Worm (Caenorhabditis elegans) whole organism, L2 larva: ENCODE measurements around the gene ZK1098.3.

ENCODE experiments used
- ZK546.5 ChIP-seq: sonication (generic microtip); optimal IDR thresholded peaks from 2 replicates; lab custom pipeline; 2017; ENCODE audit warnings: missing biosample characterization, missing genetic modification characterization
- lsy-2 ChIP-seq, 2 experiments: fragments of 150-350 bp in 1 of 2; sonication (generic microtip) in 1 of 2; optimal IDR thresholded peaks; 2 replicates each; lab custom pipeline; 2014 to 2017; ENCODE audit warnings: missing biosample characterization in 2 of 2, missing genetic modification characterization in 2 of 2
- nhr-12 ChIP-seq: fragments of 150-350 bp; optimal IDR thresholded peaks from 2 replicates; lab custom pipeline; 2014; ENCODE audit warnings: missing biosample characterization, missing genetic modification characterization
- unc-39 ChIP-seq: fragments of 150-350 bp; optimal IDR thresholded peaks from 2 replicates; lab custom pipeline; 2014; ENCODE audit warnings: missing biosample characterization, missing genetic modification characterization
- zag-1 ChIP-seq: fragments of 150-350 bp; optimal IDR thresholded peaks from 2 replicates; lab custom pipeline; 2014; ENCODE audit warnings: missing biosample characterization, missing genetic modification characterization
- ztf-11 ChIP-seq: sonication (generic microtip); optimal IDR thresholded peaks from 2 replicates; lab custom pipeline; 2017; ENCODE audit warnings: missing biosample characterization, missing genetic modification characterization
- ztf-4 ChIP-seq: fragments of 150-350 bp; optimal IDR thresholded peaks from 2 replicates; lab custom pipeline; 2014; ENCODE audit warnings: missing biosample characterization, missing genetic modification characterization

DNA sequence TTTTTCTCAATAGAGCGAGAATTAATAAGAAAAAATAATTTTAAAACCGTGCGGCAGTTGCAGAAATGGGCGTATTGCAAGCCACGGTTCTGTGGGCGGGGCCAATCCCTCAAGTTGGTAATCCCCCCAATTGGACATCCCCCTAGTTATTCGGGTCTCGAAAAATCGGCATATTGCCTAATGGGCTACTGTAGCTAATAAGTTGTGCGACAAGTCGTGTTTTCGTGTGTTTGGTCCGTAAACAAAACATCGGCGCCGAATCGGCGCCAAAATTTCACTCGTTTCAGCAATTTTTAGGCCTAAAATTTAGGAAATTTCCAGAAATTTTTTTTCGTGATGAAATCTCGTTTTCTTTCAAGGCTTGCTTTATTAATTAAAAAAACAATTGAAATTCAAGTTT, 34.2 kb downstream of the ZK1098.3 start:
- TF ChIP-seq ztf-4 (tag; lab: Kevin White, UChicago) (no peak), ztf-11 (tag; lab: Kevin White, UChicago) (no peak), lsy-2 (tag; optimal IDR thresholded peaks at IDR 0.05; lab: Kevin White, UChicago) (no peak), unc-39 (no peak), zag-1 (tag; lab: Kevin White, UChicago) (no peak), nhr-12 (tag; lab: Kevin White, UChicago) (no peak), ZK546.5 (tag; lab: Kevin White, UChicago) (no peak)
